Fruit fly (Drosophila melanogaster) whole organism, embryonic: ENCODE data around the gene CG4955.

Source experiments
- ATbp ChIP-seq: fragments of 200-800 bp; sonication (Bioruptor generic); optimal IDR thresholded peaks from 2 replicates; lab custom pipeline; 2017; ENCODE audit warnings: missing biosample characterization, mild to moderate bottlenecking, missing genetic modification characterization, missing genetic modification reagents
- Bgb ChIP-seq: fragments of 200-800 bp; sonication (Bioruptor generic); IDR thresholded peaks from 2 replicates; pipeline ENCODE4 v1.3.6; 2022; ENCODE audit warnings: missing biosample characterization, missing genetic modification characterization; ENCODE audit not compliant: partially characterized antibody
- Bteb2 ChIP-seq: fragments of 200-800 bp; sonication (Bioruptor generic); optimal IDR thresholded peaks from 2 replicates; lab custom pipeline; 2016; ENCODE audit warnings: missing biosample characterization, missing genetic modification characterization
- CG12299 ChIP-seq: fragments of 200-800 bp; sonication (Bioruptor generic); optimal IDR thresholded peaks from 2 replicates; lab custom pipeline; 2018; ENCODE audit warnings: missing biosample characterization, mild to moderate bottlenecking, missing genetic modification characterization
- CG12659 ChIP-seq: fragments of 200-800 bp; sonication (Bioruptor generic); optimal IDR thresholded peaks from 3 replicates; lab custom pipeline; 2017; ENCODE audit warnings: mild to moderate bottlenecking, missing biosample characterization, missing genetic modification reagents, missing genetic modification characterization
- CG14860 ChIP-seq: fragments of 200-800 bp; sonication (Bioruptor generic); IDR thresholded peaks from 3 replicates; pipeline ENCODE4 v1.3.6; 2022; ENCODE audit warnings: missing biosample characterization, missing genetic modification characterization; ENCODE audit not compliant: partially characterized antibody
- CG17612 ChIP-seq: fragments of 200-800 bp; sonication (Bioruptor generic); IDR thresholded peaks from 2 replicates; pipeline ENCODE4 v1.3.6; 2022; ENCODE audit warnings: missing biosample characterization, missing genetic modification characterization
- CG18011 ChIP-seq: fragments of 200-800 bp; sonication (Bioruptor generic); optimal IDR thresholded peaks from 2 replicates; lab custom pipeline; 2017; ENCODE audit warnings: missing biosample characterization, missing genetic modification characterization, mild to moderate bottlenecking, moderate library complexity, missing genotype
- CG18764 ChIP-seq: fragments of 200-800 bp; sonication (Bioruptor generic); optimal IDR thresholded peaks from 3 replicates; lab custom pipeline; 2016; ENCODE audit warnings: missing biosample characterization, missing genetic modification characterization
- CG2129 ChIP-seq: fragments of 200-800 bp; sonication (Bioruptor generic); IDR thresholded peaks from 2 replicates; pipeline ENCODE4 v1.3.6; 2022; ENCODE audit warnings: missing biosample characterization, missing genetic modification characterization; ENCODE audit not compliant: partially characterized antibody
- CG2199 ChIP-seq: fragments of 200-800 bp; sonication (Bioruptor generic); IDR thresholded peaks from 3 replicates; pipeline ENCODE4 v1.3.6; 2022; ENCODE audit warnings: missing biosample characterization, missing genetic modification characterization
- CG33213 ChIP-seq: fragments of 200-800 bp; sonication (Bioruptor generic); optimal IDR thresholded peaks from 3 replicates; lab custom pipeline; 2016; ENCODE audit warnings: missing biosample characterization, missing genetic modification characterization
- CG6175 ChIP-seq: fragments of 200-800 bp; sonication (Bioruptor generic); IDR thresholded peaks from 3 replicates; pipeline ENCODE4 v1.3.6; 2022; ENCODE audit warnings: missing biosample characterization, missing genetic modification characterization
- CG7963 ChIP-seq: fragments of 200-800 bp; sonication (Bioruptor generic); IDR thresholded peaks from 3 replicates; pipeline ENCODE4 v1.3.6; 2022; ENCODE audit warnings: missing biosample characterization, missing genetic modification characterization; ENCODE audit not compliant: partially characterized antibody
- CG7987 ChIP-seq: fragments of 200-800 bp; sonication (Bioruptor generic); optimal IDR thresholded peaks from 2 replicates; lab custom pipeline; 2018; ENCODE audit warnings: missing biosample characterization, mild to moderate bottlenecking, missing genetic modification characterization, moderate library complexity
- CG9727 ChIP-seq: fragments of 200-800 bp; sonication (Bioruptor generic); optimal IDR thresholded peaks from 3 replicates; lab custom pipeline; 2017; ENCODE audit warnings: missing biosample characterization, mild to moderate bottlenecking, missing genetic modification characterization
- CG9876 ChIP-seq: fragments of 200-800 bp; sonication (Bioruptor generic); optimal IDR thresholded peaks from 2 replicates; lab custom pipeline; 2016; ENCODE audit warnings: missing biosample characterization, missing genetic modification characterization
- D ChIP-seq, 2 experiments: fragments of 200-800 bp in 1 of 2; fragments of >200 bp in 1 of 2; sonication (Bioruptor generic) in 1 of 2; optimal IDR thresholded peaks; 2 replicates in 1 of 2; 3 replicates in 1 of 2; lab custom pipeline; 2017; ENCODE audit warnings: mild to moderate bottlenecking in 1 of 2, missing biosample characterization in 1 of 2, missing genetic modification characterization in 1 of 2, missing genetic modification reagents in 1 of 2
- Dad ChIP-seq: fragments of 200-800 bp; sonication (Bioruptor generic); optimal IDR thresholded peaks from 3 replicates; lab custom pipeline; 2016; ENCODE audit warnings: missing biosample characterization, missing genetic modification characterization
- Dref ChIP-seq: fragments of 200-800 bp; sonication (Bioruptor generic); IDR thresholded peaks from 2 replicates; pipeline ENCODE4 v1.3.6; 2022; ENCODE audit warnings: missing biosample characterization, missing genetic modification characterization
- Hand ChIP-seq: fragments of 200-800 bp; sonication (Bioruptor generic); optimal IDR thresholded peaks from 2 replicates; lab custom pipeline; 2017; ENCODE audit warnings: mild to moderate bottlenecking, missing biosample characterization, missing genetic modification reagents, missing genetic modification characterization
- Hr39 ChIP-seq: fragments of >200 bp; optimal IDR thresholded peaks from 2 replicates; lab custom pipeline; 2017
- Max ChIP-seq: fragments of 200-800 bp; sonication (Bioruptor generic); optimal IDR thresholded peaks from 2 replicates; lab custom pipeline; 2016; ENCODE audit warnings: missing biosample characterization, mild to moderate bottlenecking, missing genetic modification characterization
- Med ChIP-seq: fragments of 200-800 bp; sonication (Bioruptor generic); peaks from one replicate; lab custom pipeline; 2016; ENCODE audit warnings: missing biosample characterization, missing genetic modification characterization, mild to moderate bottlenecking, inconsistent platforms, moderate library complexity
- Nf-YA ChIP-seq: fragments of 200-800 bp; sonication (Bioruptor generic); IDR thresholded peaks from 2 replicates; pipeline ENCODE4 v1.3.6; 2022; ENCODE audit warnings: missing biosample characterization, missing genetic modification characterization
- Nf-YC ChIP-seq: fragments of 200-800 bp; optimal IDR thresholded peaks from 3 replicates; lab custom pipeline; 2019; ENCODE audit warnings: missing biosample characterization, mild to moderate bottlenecking, missing genetic modification characterization, moderate library complexity
- Opbp ChIP-seq: fragments of 200-800 bp; sonication (Bioruptor generic); IDR thresholded peaks from 3 replicates; pipeline ENCODE4 v1.3.6; 2022; ENCODE audit warnings: missing biosample characterization, missing genetic modification characterization; ENCODE audit not compliant: partially characterized antibody
- Optix ChIP-seq: fragments of 200-800 bp; sonication (Bioruptor generic); IDR thresholded peaks from 3 replicates; pipeline ENCODE4 v1.3.6; 2022; ENCODE audit warnings: missing biosample characterization, missing genetic modification characterization
- Poxn ChIP-seq: fragments of 200-800 bp; sonication (Bioruptor generic); IDR thresholded peaks from 2 replicates; pipeline ENCODE4 v1.3.6; 2022; ENCODE audit warnings: missing biosample characterization, missing genetic modification characterization
- Ptx1 ChIP-seq: fragments of 200-800 bp; sonication (Bioruptor generic); IDR thresholded peaks from 2 replicates; pipeline ENCODE4 v1.3.6; 2022; ENCODE audit warnings: missing biosample characterization, missing genetic modification characterization
- Ravus ChIP-seq: fragments of 200-800 bp; sonication (Bioruptor generic); IDR thresholded peaks from 2 replicates; pipeline ENCODE4 v1.3.6; 2022; ENCODE audit warnings: missing biosample characterization, missing genetic modification characterization
- Side ChIP-seq: fragments of 200-800 bp; sonication (Bioruptor generic); optimal IDR thresholded peaks from 2 replicates; lab custom pipeline; 2016; ENCODE audit warnings: missing biosample characterization, missing genetic modification characterization
- Sry-β ChIP-seq: fragments of 200-800 bp; sonication (Bioruptor generic); optimal IDR thresholded peaks from 2 replicates; lab custom pipeline; 2018; ENCODE audit warnings: missing biosample characterization, mild to moderate bottlenecking, missing genetic modification characterization, moderate library complexity
- chm ChIP-seq: fragments of 200-800 bp; sonication (Bioruptor generic); IDR thresholded peaks from 2 replicates; pipeline ENCODE4 v1.3.6; 2022; ENCODE audit warnings: missing biosample characterization, missing genetic modification characterization
- crol ChIP-seq: fragments of 200-800 bp; sonication (Bioruptor generic); IDR thresholded peaks from 2 replicates; pipeline ENCODE4 v1.3.6; 2022; ENCODE audit warnings: missing biosample characterization, missing genetic modification characterization
- danr ChIP-seq: fragments of 200-800 bp; sonication (Bioruptor generic); IDR thresholded peaks from 2 replicates; pipeline ENCODE4 v1.3.6; 2022; ENCODE audit warnings: missing biosample characterization, missing genetic modification characterization
- exex ChIP-seq: fragments of 200-800 bp; sonication (Bioruptor generic); optimal IDR thresholded peaks from 4 replicates; lab custom pipeline; 2018; ENCODE audit warnings: missing biosample characterization, mild to moderate bottlenecking, missing genetic modification characterization, moderate library complexity
- eyg ChIP-seq: fragments of 200-800 bp; sonication (Bioruptor generic); optimal IDR thresholded peaks from 3 replicates; lab custom pipeline; 2016; ENCODE audit warnings: missing biosample characterization, missing genetic modification characterization
- fd102C ChIP-seq: fragments of 200-800 bp; sonication (Bioruptor generic); optimal IDR thresholded peaks from 2 replicates; lab custom pipeline; 2018; ENCODE audit warnings: missing biosample characterization, mild to moderate bottlenecking, missing genetic modification characterization, moderate library complexity
- fd96Cb ChIP-seq: fragments of 200-800 bp; sonication (Bioruptor generic); optimal IDR thresholded peaks from 2 replicates; lab custom pipeline; 2018; ENCODE audit warnings: missing biosample characterization, mild to moderate bottlenecking, missing genetic modification characterization, moderate library complexity
- gem ChIP-seq: fragments of 200-800 bp; sonication (Bioruptor generic); optimal IDR thresholded peaks from 2 replicates; lab custom pipeline; 2019; ENCODE audit warnings: missing biosample characterization, mild to moderate bottlenecking, missing genetic modification characterization, moderate library complexity
- ken ChIP-seq: fragments of 200-800 bp; sonication (Bioruptor generic); IDR thresholded peaks from 3 replicates; pipeline ENCODE4 v1.3.6; 2022; ENCODE audit warnings: missing biosample characterization, missing genetic modification characterization
- lilli ChIP-seq: fragments of 200-800 bp; sonication (Bioruptor generic); optimal IDR thresholded peaks from 3 replicates; lab custom pipeline; 2016; ENCODE audit warnings: missing biosample characterization, missing genetic modification characterization
- mld ChIP-seq: fragments of 200-800 bp; sonication (Bioruptor generic); IDR thresholded peaks from 3 replicates; pipeline ENCODE4 v1.3.6; 2022; ENCODE audit warnings: missing biosample characterization, missing genetic modification characterization; ENCODE audit not compliant: partially characterized antibody
- prd ChIP-seq, 3 experiments: fragments of >200 bp in 2 of 3; fragments of 200-800 bp in 1 of 3; sonication (Bioruptor generic) in 1 of 3; optimal IDR thresholded peaks in 2 of 3; IDR thresholded peaks in 1 of 3; 2 replicates in 2 of 3; 3 replicates in 1 of 3; pipeline versions ENCODE4 v1.3.6 to Lab custom; 2017 to 2022; ENCODE audit warnings: missing biosample characterization in 1 of 3, missing genetic modification characterization in 1 of 3
- scrt ChIP-seq: fragments of 200-800 bp; sonication (Bioruptor generic); optimal IDR thresholded peaks from 2 replicates; lab custom pipeline; 2018; ENCODE audit warnings: missing biosample characterization, mild to moderate bottlenecking, missing genetic modification characterization, moderate library complexity
- so ChIP-seq: fragments of 200-800 bp; sonication (Bioruptor generic); IDR thresholded peaks from 3 replicates; pipeline ENCODE4 v1.3.6; 2022; ENCODE audit warnings: missing biosample characterization, missing genetic modification characterization
- ssp ChIP-seq: fragments of 200-800 bp; sonication (Bioruptor generic); IDR thresholded peaks from 2 replicates; pipeline ENCODE4 v1.3.6; 2022; ENCODE audit warnings: missing biosample characterization, missing genetic modification characterization

The CG4955 gene

dm6 chrX:17129733-17130466 lies 48.7 kb downstream of the CG4955 start:
- TF ChIP-seq ken (GFP tag; lab: Robert Waterston, UW) (peak; percentile 69; the same call in 1 of the 3 replicates), CG18011 (peak; percentile 32), CG2129 (GFP tag; lab: Robert Waterston, UW) (no peak), Hand (GFP tag; lab: Kevin White, UChicago) (peak; percentile 48), crol (GFP tag; lab: Robert Waterston, UW) (no peak), eyg (no peak), lilli (peak; percentile 37), ssp (peak; percentile 54; the same call in 1 of the 2 replicates), CG6175 (GFP tag; lab: Robert Waterston, UW) (no peak), D (optimal IDR thresholded peaks at IDR 0.05; lab: Kevin White, UChicago) (no peak), D (GFP tag; optimal IDR thresholded peaks at IDR 0.05; lab: Kevin White, UChicago) (peak; percentile 65), chm (GFP tag; lab: Robert Waterston, UW) (0 out of 2 replicates have a peak, but pooled peaks have one; percentile 40), danr (peak; percentile 64), Nf-YA (GFP tag; lab: Robert Waterston, UW) (peak; percentile 41; the same call in 1 of the 2 replicates), exex (tag; lab: Kevin White, UChicago) (peak; percentile 62), so (GFP tag; lab: Robert Waterston, UW) (peak; percentile 86), scrt (GFP tag; lab: Kevin White, UChicago) (peak; percentile 74), CG12659 (GFP tag; lab: Kevin White, UChicago) (peak; percentile 83), mld (GFP tag; lab: Robert Waterston, UW) (no peak), Poxn (GFP tag; lab: Robert Waterston, UW) (no peak), Dad (GFP tag; lab: Kevin White, UChicago) (no peak), Ravus (GFP tag; lab: Robert Waterston, UW) (peak; percentile 58), Hr39 (lab: Kevin White, UChicago) (no peak), Side (GFP tag; lab: Kevin White, UChicago) (no peak), CG2199 (GFP tag; lab: Robert Waterston, UW) (0 out of 3 replicates have a peak, but pooled peaks have one; percentile 54), CG9876 (GFP tag; lab: Kevin White, UChicago) (no peak), Med (GFP tag; lab: Kevin White, UChicago) (peak; percentile 90), CG33213 (GFP tag; lab: Kevin White, UChicago) (peak; percentile 7), Sry-β (GFP tag; lab: Kevin White, UChicago) (no peak), Dref (GFP tag; lab: Robert Waterston, UW) (no peak), CG12299 (tag; lab: Kevin White, UChicago) (peak; percentile 72), Bteb2 (GFP tag; lab: Kevin White, UChicago) (no peak), CG18764 (peak; percentile 61), fd102C (GFP tag; lab: Kevin White, UChicago) (peak; percentile 6), Optix (GFP tag; lab: Robert Waterston, UW) (no peak; the same call in 2 of the 3 replicates), CG17612 (GFP tag; lab: Robert Waterston, UW) (peak; percentile 42; the same call in 1 of the 2 replicates), CG14860 (GFP tag; lab: Robert Waterston, UW) (no peak), ATbp (GFP tag; lab: Kevin White, UChicago) (peak; percentile 84), gem (tag; lab: Kevin White, UChicago) (peak; percentile 93), fd96Cb (tag; lab: Kevin White, UChicago) (peak; percentile 80), Nf-YC (peak; percentile 73), Opbp (no peak), Max (peak; percentile 71), CG7963 (no peak), CG7987 (GFP tag; lab: Kevin White, UChicago) (peak; percentile 20), prd (optimal IDR thresholded peaks at IDR 0.05; lab: Kevin White, UChicago) (no peak), prd (GFP tag; IDR thresholded peaks at IDR 0.05; lab: Robert Waterston, UW) (peak; percentile 80), Bgb (GFP tag; lab: Robert Waterston, UW) (no peak), Ptx1 (GFP tag; lab: Robert Waterston, UW) (peak; percentile 83), CG9727 (GFP tag; lab: Kevin White, UChicago) (peak; percentile 84)
